Fruit fly (Drosophila melanogaster) whole organism, embryonic: ENCODE data around the gene dbf.
A peak's percentile ranks its signal among the peaks of the same experiment; 100 is the strongest.

Source experiments
- Bdp1 ChIP-seq: fragments of 200-800 bp; sonication (Bioruptor generic); optimal IDR thresholded peaks from 3 replicates; lab custom pipeline; 2016; ENCODE audit warnings: missing biosample characterization, missing genetic modification characterization
- Bgb ChIP-seq: fragments of 200-800 bp; sonication (Bioruptor generic); IDR thresholded peaks from 2 replicates; pipeline ENCODE4 v1.3.6; 2022; ENCODE audit warnings: missing biosample characterization, missing genetic modification characterization; ENCODE audit not compliant: partially characterized antibody
- BtbVII ChIP-seq: fragments of 200-800 bp; sonication (Bioruptor generic); optimal IDR thresholded peaks from 3 replicates; lab custom pipeline; 2017; ENCODE audit warnings: missing biosample characterization, mild to moderate bottlenecking, missing genetic modification characterization
- CG11085 ChIP-seq: fragments of 200-800 bp; sonication (Bioruptor generic); IDR thresholded peaks from 2 replicates; pipeline ENCODE4 v1.3.6; 2022; ENCODE audit warnings: missing biosample characterization, missing genetic modification characterization
- CG12219 ChIP-seq: fragments of 200-800 bp; sonication (Bioruptor generic); optimal IDR thresholded peaks from 3 replicates; lab custom pipeline; 2018; ENCODE audit warnings: missing biosample characterization, mild to moderate bottlenecking, missing genetic modification characterization
- CG13894 ChIP-seq: fragments of 200-800 bp; sonication (Bioruptor generic); optimal IDR thresholded peaks from 3 replicates; lab custom pipeline; 2018; ENCODE audit warnings: missing biosample characterization, mild to moderate bottlenecking, missing genetic modification characterization, moderate library complexity
- CG15514 ChIP-seq: fragments of 200-800 bp; sonication (Bioruptor generic); optimal IDR thresholded peaks from 3 replicates; lab custom pipeline; 2017; ENCODE audit warnings: missing biosample characterization, missing genetic modification characterization, mild to moderate bottlenecking, moderate library complexity, missing genetic modification reagents
- CG16779 ChIP-seq: fragments of 200-800 bp; sonication (Bioruptor generic); IDR thresholded peaks from 2 replicates; pipeline ENCODE4 v1.3.6; 2022; ENCODE audit warnings: missing biosample characterization, missing genetic modification characterization
- CG17186 ChIP-seq: fragments of 200-800 bp; sonication (Bioruptor generic); optimal IDR thresholded peaks from 3 replicates; lab custom pipeline; 2017; ENCODE audit warnings: missing biosample characterization, missing genetic modification reagents, missing genetic modification characterization
- CG17912 ChIP-seq: fragments of 200-800 bp; sonication (Bioruptor generic); optimal IDR thresholded peaks from 2 replicates; lab custom pipeline; 2018; ENCODE audit warnings: missing biosample characterization, mild to moderate bottlenecking, missing genetic modification characterization
- CG18764 ChIP-seq: fragments of 200-800 bp; sonication (Bioruptor generic); optimal IDR thresholded peaks from 3 replicates; lab custom pipeline; 2016; ENCODE audit warnings: missing biosample characterization, missing genetic modification characterization
- CG2202 ChIP-seq: fragments of 200-800 bp; sonication (Bioruptor generic); optimal IDR thresholded peaks from 2 replicates; lab custom pipeline; 2018; ENCODE audit warnings: missing biosample characterization, mild to moderate bottlenecking, missing genetic modification characterization
- CG31365 ChIP-seq: fragments of 200-800 bp; sonication (Bioruptor generic); optimal IDR thresholded peaks from 2 replicates; lab custom pipeline; 2018; ENCODE audit warnings: missing biosample characterization, mild to moderate bottlenecking, missing genetic modification characterization
- CG33557 ChIP-seq: fragments of 200-800 bp; sonication (Bioruptor generic); optimal IDR thresholded peaks from 2 replicates; lab custom pipeline; 2019; ENCODE audit warnings: missing biosample characterization, mild to moderate bottlenecking, missing genetic modification characterization, moderate library complexity
- CG7839 ChIP-seq: fragments of 200-800 bp; sonication (Bioruptor generic); optimal IDR thresholded peaks from 3 replicates; lab custom pipeline; 2018; ENCODE audit warnings: missing biosample characterization, mild to moderate bottlenecking, missing genetic modification characterization, moderate library complexity
- CG8765 ChIP-seq: fragments of 200-800 bp; sonication (Bioruptor generic); IDR thresholded peaks from 2 replicates; pipeline ENCODE4 v1.3.6; 2022; ENCODE audit warnings: missing biosample characterization, missing genetic modification characterization
- CG9215 ChIP-seq: fragments of 200-800 bp; sonication (Bioruptor generic); IDR thresholded peaks from 2 replicates; pipeline ENCODE4 v1.3.6; 2022; ENCODE audit warnings: missing biosample characterization, missing genetic modification characterization
- CG9817 ChIP-seq: fragments of 200-800 bp; sonication (Bioruptor generic); optimal IDR thresholded peaks from 2 replicates; lab custom pipeline; 2018; ENCODE audit warnings: missing biosample characterization, mild to moderate bottlenecking, missing genetic modification characterization, moderate library complexity
- CHES-1-like ChIP-seq: fragments of 200-800 bp; sonication (Bioruptor generic); optimal IDR thresholded peaks from 2 replicates; lab custom pipeline; 2016; ENCODE audit warnings: missing biosample characterization, missing genetic modification characterization
- D ChIP-seq, 2 experiments: fragments of 200-800 bp in 1 of 2; fragments of >200 bp in 1 of 2; sonication (Bioruptor generic) in 1 of 2; optimal IDR thresholded peaks; 2 replicates in 1 of 2; 3 replicates in 1 of 2; lab custom pipeline; 2017; ENCODE audit warnings: mild to moderate bottlenecking in 1 of 2, missing biosample characterization in 1 of 2, missing genetic modification characterization in 1 of 2, missing genetic modification reagents in 1 of 2
- Dek ChIP-seq: fragments of 200-800 bp; sonication (Bioruptor generic); optimal IDR thresholded peaks from 3 replicates; lab custom pipeline; 2019; ENCODE audit warnings: missing biosample characterization, mild to moderate bottlenecking, missing genetic modification characterization, moderate library complexity
- E2f1 ChIP-seq: fragments of 200-800 bp; sonication (Bioruptor generic); IDR thresholded peaks from 2 replicates; pipeline ENCODE4 v1.3.6; 2022; ENCODE audit warnings: missing biosample characterization, missing genetic modification characterization
- E2f2 ChIP-seq: fragments of 200-800 bp; sonication (Bioruptor generic); IDR thresholded peaks from 2 replicates; pipeline ENCODE4 v1.3.6; 2022; ENCODE audit warnings: missing biosample characterization, missing genetic modification characterization
- Hand ChIP-seq: fragments of 200-800 bp; sonication (Bioruptor generic); optimal IDR thresholded peaks from 2 replicates; lab custom pipeline; 2017; ENCODE audit warnings: mild to moderate bottlenecking, missing biosample characterization, missing genetic modification reagents, missing genetic modification characterization
- HmgZ ChIP-seq: fragments of 200-800 bp; sonication (Bioruptor generic); optimal IDR thresholded peaks from 2 replicates; lab custom pipeline; 2018; ENCODE audit warnings: missing biosample characterization, mild to moderate bottlenecking, missing genetic modification characterization
- Hr39 ChIP-seq: fragments of >200 bp; optimal IDR thresholded peaks from 2 replicates; lab custom pipeline; 2017
- Jarid2 ChIP-seq: fragments of 200-800 bp; sonication (Bioruptor generic); optimal IDR thresholded peaks from 3 replicates; lab custom pipeline; 2017; ENCODE audit warnings: mild to moderate bottlenecking, missing biosample characterization, missing genetic modification reagents, missing genetic modification characterization
- NK7.1 ChIP-seq: fragments of 200-800 bp; sonication (Bioruptor generic); optimal IDR thresholded peaks from 3 replicates; lab custom pipeline; 2016; ENCODE audit warnings: missing biosample characterization, missing genetic modification characterization
- Nf-YB ChIP-seq: fragments of 200-800 bp; sonication (Bioruptor generic); optimal IDR thresholded peaks from 3 replicates; lab custom pipeline; 2019; ENCODE audit warnings: missing biosample characterization, mild to moderate bottlenecking, missing genetic modification characterization, moderate library complexity
- NfI ChIP-seq: fragments of 200-800 bp; sonication (Bioruptor generic); optimal IDR thresholded peaks from 3 replicates; lab custom pipeline; 2018; ENCODE audit warnings: missing biosample characterization, mild to moderate bottlenecking, missing genetic modification characterization, moderate library complexity
- Six4 ChIP-seq: fragments of 200-800 bp; sonication (Bioruptor generic); optimal IDR thresholded peaks from 2 replicates; lab custom pipeline; 2016; ENCODE audit warnings: missing biosample characterization, missing genetic modification characterization
- TFAM ChIP-seq: fragments of 200-800 bp; sonication (Bioruptor generic); optimal IDR thresholded peaks from 2 replicates; lab custom pipeline; 2017; ENCODE audit warnings: missing biosample characterization, missing genetic modification characterization, inconsistent platforms
- cg ChIP-seq: fragments of 200-800 bp; sonication (Bioruptor generic); optimal IDR thresholded peaks from 3 replicates; lab custom pipeline; 2019; ENCODE audit warnings: missing biosample characterization, mild to moderate bottlenecking, missing genetic modification characterization, moderate library complexity
- chif ChIP-seq, 2 experiments: fragments of 200-800 bp; sonication (Bioruptor generic); optimal IDR thresholded peaks; 3 replicates each; lab custom pipeline; 2016; ENCODE audit warnings: missing biosample characterization in 2 of 2, missing genetic modification characterization in 2 of 2
- crol ChIP-seq: fragments of 200-800 bp; sonication (Bioruptor generic); IDR thresholded peaks from 2 replicates; pipeline ENCODE4 v1.3.6; 2022; ENCODE audit warnings: missing biosample characterization, missing genetic modification characterization
- fd96Cb ChIP-seq: fragments of 200-800 bp; sonication (Bioruptor generic); optimal IDR thresholded peaks from 2 replicates; lab custom pipeline; 2018; ENCODE audit warnings: missing biosample characterization, mild to moderate bottlenecking, missing genetic modification characterization, moderate library complexity
- ftz-f1 ChIP-seq: fragments of 200-800 bp; sonication (Bioruptor generic); optimal IDR thresholded peaks from 2 replicates; lab custom pipeline; 2016; ENCODE audit warnings: missing biosample characterization, missing genetic modification characterization
- gro ChIP-seq: fragments of 200-800 bp; sonication (Bioruptor generic); optimal IDR thresholded peaks from 2 replicates; lab custom pipeline; 2016; ENCODE audit warnings: missing biosample characterization, missing genetic modification characterization
- gt ChIP-seq: fragments of 200-800 bp; sonication (Bioruptor generic); IDR thresholded peaks from 2 replicates; pipeline ENCODE4 v1.3.6; 2022; ENCODE audit warnings: missing biosample characterization, missing genetic modification characterization
- ham ChIP-seq: fragments of 200-800 bp; sonication (Bioruptor generic); IDR thresholded peaks from 2 replicates; pipeline ENCODE4 v1.3.6; 2022; ENCODE audit warnings: missing biosample characterization, missing genetic modification characterization
- kni ChIP-seq: fragments of 200-800 bp; sonication (Bioruptor generic); optimal IDR thresholded peaks from 3 replicates; lab custom pipeline; 2017; ENCODE audit warnings: mild to moderate bottlenecking, missing biosample characterization, missing genetic modification reagents, missing genetic modification characterization
- lilli ChIP-seq: fragments of 200-800 bp; sonication (Bioruptor generic); optimal IDR thresholded peaks from 3 replicates; lab custom pipeline; 2016; ENCODE audit warnings: missing biosample characterization, missing genetic modification characterization
- lmd ChIP-seq: fragments of 200-800 bp; sonication (Bioruptor generic); IDR thresholded peaks from 2 replicates; pipeline ENCODE4 v1.3.6; 2022; ENCODE audit warnings: missing biosample characterization, missing genetic modification characterization
- lola ChIP-seq, 3 experiments: fragments of >200 bp in 2 of 3; fragments of 200-800 bp in 1 of 3; sonication (Bioruptor generic) in 1 of 3; optimal IDR thresholded peaks; 2 replicates each; lab custom pipeline; 2017 to 2019; ENCODE audit warnings: missing biosample characterization in 3 of 3, missing genetic modification characterization in 3 of 3, mild to moderate bottlenecking in 1 of 3, moderate library complexity in 1 of 3
- stwl ChIP-seq: fragments of 200-800 bp; sonication (Bioruptor generic); optimal IDR thresholded peaks from 3 replicates; lab custom pipeline; 2018; ENCODE audit warnings: missing biosample characterization, mild to moderate bottlenecking, missing genetic modification characterization, moderate library complexity
- tin ChIP-seq: fragments of 200-800 bp; sonication (Bioruptor generic); optimal IDR thresholded peaks from 3 replicates; lab custom pipeline; 2016; ENCODE audit warnings: missing biosample characterization, missing genetic modification characterization
- tio ChIP-seq: fragments of 200-800 bp; sonication (Bioruptor generic); optimal IDR thresholded peaks from 2 replicates; lab custom pipeline; 2017; ENCODE audit warnings: missing biosample characterization, missing genetic modification characterization, inconsistent platforms
- vnd ChIP-seq: fragments of 200-800 bp; sonication (Bioruptor generic); IDR thresholded peaks from 3 replicates; pipeline ENCODE4 v1.3.6; 2022; ENCODE audit warnings: missing biosample characterization, missing genetic modification characterization; ENCODE audit not compliant: partially characterized antibody
- z ChIP-seq: fragments of 200-800 bp; sonication (Bioruptor generic); IDR thresholded peaks from 3 replicates; pipeline ENCODE4 v1.3.6; 2022; ENCODE audit warnings: missing biosample characterization, missing genetic modification characterization

Gene dbf

DNA sequence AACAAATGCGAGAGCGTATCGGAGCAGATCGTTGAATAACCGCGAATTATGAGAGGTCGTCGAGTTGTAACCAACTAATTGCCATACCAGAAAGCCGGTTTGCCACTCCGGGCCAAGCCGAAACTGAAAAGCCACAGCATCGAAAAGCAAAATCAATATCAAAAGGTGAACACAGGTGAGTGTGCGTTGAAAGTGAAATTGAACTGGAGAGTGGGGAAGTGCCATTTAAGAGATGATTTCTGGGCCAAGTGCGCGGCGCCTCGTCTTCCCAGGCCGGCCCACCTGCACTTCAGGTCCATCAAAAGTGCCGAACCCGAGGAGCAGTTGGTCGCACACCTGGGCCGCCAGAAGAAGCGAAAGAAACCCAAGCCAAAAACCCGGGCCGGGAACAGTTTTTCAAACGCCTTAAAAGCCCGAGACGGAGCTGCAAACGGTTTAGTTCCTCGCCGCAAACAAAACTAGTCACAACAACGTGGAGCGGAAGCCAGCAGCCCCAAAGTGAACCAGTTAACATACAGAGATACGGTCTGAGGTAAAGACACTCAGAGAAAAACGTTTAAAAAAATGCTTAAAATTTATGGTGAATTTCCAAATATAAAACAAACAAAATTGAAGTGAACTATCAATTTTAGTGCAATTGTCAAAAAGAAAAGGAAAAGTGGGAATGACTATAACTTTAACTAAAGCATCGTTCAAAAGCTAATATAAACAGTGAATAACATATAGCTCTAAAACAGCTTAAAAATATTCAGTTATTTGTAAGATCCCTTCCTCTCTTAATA lies 25.7 kb downstream of the dbf start, which contains the start of gene CG17104 (continued):
- TF ChIP-seq lola (GFP tag; optimal IDR thresholded peaks at IDR 0.05; lab: Kevin White, UChicago): no peak
- no peak for TF ChIP-seq crol (GFP tag; lab: Robert Waterston, UW)
- TF ChIP-seq Hr39 (lab: Kevin White, UChicago): no peak
- no peak for TF ChIP-seq vnd (GFP tag; lab: Robert Waterston, UW)
- no peak for TF ChIP-seq CG33557 (GFP tag; lab: Kevin White, UChicago)
- no peak for TF ChIP-seq ham
- TF ChIP-seq CG16779 (GFP tag; lab: Robert Waterston, UW): no peak
- TF ChIP-seq ftz-f1 (GFP tag; lab: Kevin White, UChicago): no peak
- TF ChIP-seq Hand (GFP tag; lab: Kevin White, UChicago): no peak
- TF ChIP-seq gro (GFP tag; lab: Kevin White, UChicago): no peak
- peak; percentile 60 for TF ChIP-seq CG15514 (GFP tag; lab: Kevin White, UChicago)
- TF ChIP-seq CG17186 (GFP tag; lab: Kevin White, UChicago): no peak
- TF ChIP-seq lmd (GFP tag; lab: Robert Waterston, UW): no peak
- TF ChIP-seq CG18764 (GFP tag; lab: Kevin White, UChicago): no peak
- TF ChIP-seq CG31365 (tag; lab: Kevin White, UChicago): no peak
- TF ChIP-seq kni (GFP tag; lab: Kevin White, UChicago): no peak
- TF ChIP-seq NfI: no peak
- TF ChIP-seq HmgZ: no peak
- TF ChIP-seq Six4 (GFP tag; lab: Kevin White, UChicago): no peak
- TF ChIP-seq chif (GFP tag; optimal IDR thresholded peaks at IDR 0.05; lab: Kevin White, UChicago): no peak
- TF ChIP-seq CHES-1-like (GFP tag; lab: Kevin White, UChicago): no peak
- TF ChIP-seq Bdp1 (GFP tag; lab: Kevin White, UChicago): no peak
- TF ChIP-seq Nf-YB (GFP tag; lab: Kevin White, UChicago): no peak
- TF ChIP-seq CG9817: peak; percentile 5
- TF ChIP-seq E2f1 (GFP tag; lab: Robert Waterston, UW): no peak
- no peak for TF ChIP-seq D (optimal IDR thresholded peaks at IDR 0.05; lab: Kevin White, UChicago)
- no peak for TF ChIP-seq D (GFP tag; optimal IDR thresholded peaks at IDR 0.05; lab: Kevin White, UChicago)
- TF ChIP-seq TFAM (GFP tag; lab: Kevin White, UChicago): no peak
- TF ChIP-seq stwl (tag; lab: Kevin White, UChicago): no peak
- no peak for TF ChIP-seq CG8765
- no peak for TF ChIP-seq gt (GFP tag; lab: Robert Waterston, UW)
- TF ChIP-seq z: no peak
- no peak for TF ChIP-seq tin (GFP tag; lab: Kevin White, UChicago)
- no peak for TF ChIP-seq CG13894 (tag; lab: Kevin White, UChicago)
- no peak for TF ChIP-seq CG2202
- peak; percentile 7 for TF ChIP-seq Jarid2 (GFP tag; lab: Kevin White, UChicago)
- no peak for TF ChIP-seq cg (GFP tag; lab: Kevin White, UChicago)
- TF ChIP-seq lilli (GFP tag; lab: Kevin White, UChicago): peak; percentile 16
- no peak for TF ChIP-seq CG12219 (GFP tag; lab: Kevin White, UChicago)
- no peak for TF ChIP-seq CG17912 (GFP tag; lab: Kevin White, UChicago)
- TF ChIP-seq tio (GFP tag; lab: Kevin White, UChicago): no peak
- no peak for TF ChIP-seq BtbVII
- no peak for TF ChIP-seq Bgb (GFP tag; lab: Robert Waterston, UW)
- TF ChIP-seq Dek (tag; lab: Kevin White, UChicago): no peak
- TF ChIP-seq CG11085 (GFP tag; lab: Robert Waterston, UW): no peak
- peak; percentile 42 for TF ChIP-seq CG7839 (tag; lab: Kevin White, UChicago)
- no peak; the same call in 1 of the 2 replicates for TF ChIP-seq E2f2 (GFP tag; lab: Robert Waterston, UW)
- TF ChIP-seq CG9215: no peak
- no peak for TF ChIP-seq NK7.1
- TF ChIP-seq fd96Cb (tag; lab: Kevin White, UChicago): no peak
